Worm (Caenorhabditis elegans) whole organism, L4 larva: ENCODE measurements around the gene pbs-1.
A peak's percentile ranks its signal among the peaks of the same experiment; 100 is the strongest.

Source experiments
- D1046.2 ChIP-seq: fragments of 200-800 bp; sonication (Bioruptor generic); IDR thresholded peaks from 2 replicates; pipeline ENCODE4 v1.3.6; 2022; ENCODE audit warnings: missing genetic modification characterization, missing compliant biosample characterization
- F37D6.2 ChIP-seq: sonication (generic microtip); optimal IDR thresholded peaks from 2 replicates; lab custom pipeline; 2016; ENCODE audit warnings: mild to moderate bottlenecking, missing genetic modification characterization, missing compliant biosample characterization
- F49E8.2 ChIP-seq: sonication (generic microtip); optimal IDR thresholded peaks from 2 replicates; lab custom pipeline; 2016; ENCODE audit warnings: missing compliant biosample characterization, mild to moderate bottlenecking, missing genetic modification characterization, borderline replicate concordance
- T20F7.1 ChIP-seq: fragments of 200-800 bp; sonication (Bioruptor generic); optimal IDR thresholded peaks from 2 replicates; lab custom pipeline; 2018; ENCODE audit warnings: mild to moderate bottlenecking, missing genetic modification characterization, missing compliant biosample characterization
- Y105C5A.15 ChIP-seq: fragments of 200-800 bp; sonication (Bioruptor generic); IDR thresholded peaks from 2 replicates; pipeline ENCODE4 v1.3.6; 2022; ENCODE audit warnings: missing genetic modification characterization, missing compliant biosample characterization
- Y48G9A.11 ChIP-seq: fragments of 200-800 bp; sonication (Bioruptor generic); IDR thresholded peaks from 2 replicates; pipeline ENCODE4 v1.3.6; 2022; ENCODE audit warnings: missing genetic modification reagents, missing genetic modification characterization, missing compliant biosample characterization
- Y5F2A.4 ChIP-seq: fragments of 200-800 bp; sonication (Bioruptor generic); optimal IDR thresholded peaks from 2 replicates; lab custom pipeline; 2018; ENCODE audit warnings: mild to moderate bottlenecking, missing genetic modification characterization, missing compliant biosample characterization
- Y75B8A.6 ChIP-seq: fragments of 200-800 bp; sonication (Bioruptor generic); IDR thresholded peaks from 2 replicates; pipeline ENCODE4 v1.3.6; 2022; ENCODE audit warnings: missing genetic modification reagents, missing genetic modification characterization, missing compliant biosample characterization
- aly-2 ChIP-seq: sonication (generic microtip); optimal IDR thresholded peaks from 2 replicates; lab custom pipeline; 2018; ENCODE audit warnings: missing biosample characterization, missing genetic modification characterization
- attf-4 ChIP-seq: sonication (generic microtip); optimal IDR thresholded peaks from 3 replicates; lab custom pipeline; 2017; ENCODE audit warnings: missing biosample characterization, missing genetic modification characterization
- ceh-28 ChIP-seq: fragments of 150-350 bp; optimal IDR thresholded peaks from 2 replicates; lab custom pipeline; 2014; ENCODE audit warnings: missing biosample characterization, missing genetic modification reagents, missing genetic modification characterization
- ces-1 ChIP-seq: fragments of 150-350 bp; sonication (generic microtip); optimal IDR thresholded peaks from 4 replicates; lab custom pipeline; 2014; ENCODE audit warnings: missing biosample characterization, missing genetic modification reagents, missing genetic modification characterization
- dmd-6 ChIP-seq: fragments of 200-800 bp; sonication (Bioruptor generic); IDR thresholded peaks from 2 replicates; pipeline ENCODE4 v1.3.6; 2022; ENCODE audit warnings: missing genetic modification reagents, missing genetic modification characterization, missing compliant biosample characterization
- dmd-9 ChIP-seq: fragments of 200-800 bp; sonication (Bioruptor generic); IDR thresholded peaks from 2 replicates; pipeline ENCODE4 v1.3.6; 2022; ENCODE audit warnings: missing genetic modification reagents, missing genetic modification characterization, missing compliant biosample characterization
- duxl-1 ChIP-seq: sonication (generic microtip); optimal IDR thresholded peaks from 2 replicates; lab custom pipeline; 2016; ENCODE audit warnings: mild to moderate bottlenecking, missing genetic modification characterization, moderate library complexity, missing compliant biosample characterization; ENCODE audit not compliant: poor library complexity
- egl-27 ChIP-seq: sonication (generic microtip); optimal IDR thresholded peaks from 3 replicates; lab custom pipeline; 2017; ENCODE audit warnings: missing biosample characterization, missing genetic modification reagents, missing genetic modification characterization
- egl-43 ChIP-seq: fragments of 200-800 bp; sonication (Bioruptor generic); IDR thresholded peaks from 2 replicates; pipeline ENCODE4 v1.3.6; 2022; ENCODE audit warnings: missing genetic modification reagents, missing genetic modification characterization, missing compliant biosample characterization
- hlh-30 ChIP-seq: sonication (generic microtip); optimal IDR thresholded peaks from 2 replicates; lab custom pipeline; 2017; ENCODE audit warnings: antibody characterized with exemption, mild to moderate bottlenecking, missing genetic modification characterization, missing compliant biosample characterization; ENCODE audit not compliant: insufficient read depth
- hmg-1.1 ChIP-seq: fragments of 200-800 bp; sonication (Bioruptor generic); IDR thresholded peaks from 2 replicates; pipeline ENCODE4 v1.3.6; 2022; ENCODE audit warnings: missing genetic modification reagents, missing genetic modification characterization, missing compliant biosample characterization
- jun-1 ChIP-seq: fragments of 150-350 bp; optimal IDR thresholded peaks from 2 replicates; lab custom pipeline; 2014; ENCODE audit warnings: missing biosample characterization, missing genetic modification reagents, missing genetic modification characterization
- lim-7 ChIP-seq: fragments of 200-800 bp; sonication (Bioruptor generic); IDR thresholded peaks from 2 replicates; pipeline ENCODE4 v1.3.6; 2022; ENCODE audit warnings: missing genetic modification characterization, missing compliant biosample characterization
- lin-1 ChIP-seq: fragments of 200-800 bp; sonication (Bioruptor generic); IDR thresholded peaks from 2 replicates; pipeline ENCODE4 v1.3.6; 2022; ENCODE audit warnings: missing genetic modification reagents, missing genetic modification characterization, missing compliant biosample characterization
- lin-13 ChIP-seq: fragments of 150-350 bp; optimal IDR thresholded peaks from 2 replicates; lab custom pipeline; 2014; ENCODE audit warnings: missing biosample characterization, missing genetic modification reagents, missing genetic modification characterization
- lin-38 ChIP-seq: fragments of 200-800 bp; sonication (Bioruptor generic); IDR thresholded peaks from 2 replicates; pipeline ENCODE4 v1.3.6; 2022; ENCODE audit warnings: missing genetic modification reagents, missing genetic modification characterization, missing compliant biosample characterization
- lin-39 ChIP-seq: fragments of 150-350 bp; optimal IDR thresholded peaks from 2 replicates; lab custom pipeline; 2014; ENCODE audit warnings: missing biosample characterization, missing genetic modification reagents, missing genetic modification characterization
- lir-3 ChIP-seq: sonication (generic microtip); optimal IDR thresholded peaks from 2 replicates; lab custom pipeline; 2016; ENCODE audit warnings: mild to moderate bottlenecking, missing genetic modification characterization, missing compliant biosample characterization
- mdl-1 ChIP-seq, 2 experiments: fragments of 150-350 bp in 1 of 2; sonication (generic microtip) in 1 of 2; optimal IDR thresholded peaks; 2 replicates each; lab custom pipeline; 2014 to 2017; ENCODE audit warnings: missing biosample characterization in 2 of 2, missing genetic modification characterization in 2 of 2
- mep-1 ChIP-seq: fragments of 150-350 bp; sonication (generic microtip); optimal IDR thresholded peaks from 3 replicates; lab custom pipeline; 2014; ENCODE audit warnings: missing biosample characterization, missing genetic modification characterization
- mxl-3 ChIP-seq: fragments of 200-800 bp; sonication (Bioruptor generic); optimal IDR thresholded peaks from 2 replicates; lab custom pipeline; 2018; ENCODE audit warnings: mild to moderate bottlenecking, missing genetic modification characterization, missing compliant biosample characterization
- nhr-11 ChIP-seq: fragments of 150-350 bp; optimal IDR thresholded peaks from 2 replicates; lab custom pipeline; 2014; ENCODE audit warnings: missing biosample characterization, missing genetic modification characterization
- nhr-111 ChIP-seq: fragments of 200-800 bp; sonication (Bioruptor generic); optimal IDR thresholded peaks from 2 replicates; lab custom pipeline; 2018; ENCODE audit warnings: mild to moderate bottlenecking, missing genetic modification characterization, missing compliant biosample characterization
- nhr-48 ChIP-seq: sonication (generic microtip); optimal IDR thresholded peaks from 2 replicates; lab custom pipeline; 2016; ENCODE audit warnings: mild to moderate bottlenecking, missing genetic modification characterization, missing compliant biosample characterization
- nhr-6 ChIP-seq: fragments of 150-350 bp; optimal IDR thresholded peaks from 2 replicates; lab custom pipeline; 2014; ENCODE audit warnings: missing biosample characterization, missing genetic modification characterization
- nhr-77 ChIP-seq: fragments of 150-350 bp; optimal IDR thresholded peaks from 2 replicates; lab custom pipeline; 2014; ENCODE audit warnings: missing biosample characterization, missing genetic modification characterization
- pqm-1 ChIP-seq: sonication (generic microtip); optimal IDR thresholded peaks from 2 replicates; lab custom pipeline; 2017; ENCODE audit warnings: missing biosample characterization, missing genetic modification characterization
- sdz-12 ChIP-seq: fragments of 200-800 bp; sonication (Bioruptor generic); optimal IDR thresholded peaks from 2 replicates; lab custom pipeline; 2018; ENCODE audit warnings: mild to moderate bottlenecking, missing genetic modification characterization, missing compliant biosample characterization
- set-16 ChIP-seq: fragments of 200-800 bp; sonication (Bioruptor generic); IDR thresholded peaks from 2 replicates; pipeline ENCODE4 v1.3.6; 2022; ENCODE audit warnings: missing genetic modification reagents, missing genetic modification characterization, missing compliant biosample characterization
- snpc-1.2 ChIP-seq: fragments of 200-800 bp; sonication (Bioruptor generic); IDR thresholded peaks from 2 replicates; pipeline ENCODE4 v1.3.6; 2022; ENCODE audit warnings: missing genetic modification reagents, missing genetic modification characterization, missing compliant biosample characterization
- snpc-4 ChIP-seq: fragments of 150-350 bp; optimal IDR thresholded peaks from 2 replicates; lab custom pipeline; 2014; ENCODE audit warnings: missing biosample characterization, missing genetic modification characterization
- unc-39 ChIP-seq: sonication (generic microtip); optimal IDR thresholded peaks from 2 replicates; lab custom pipeline; 2017; ENCODE audit warnings: missing biosample characterization, missing genetic modification characterization
- zfp-2 ChIP-seq: sonication (generic microtip); optimal IDR thresholded peaks from 2 replicates; lab custom pipeline; 2016; ENCODE audit warnings: mild to moderate bottlenecking, missing genetic modification characterization, missing compliant biosample characterization
- zfp-3 ChIP-seq: fragments of 200-800 bp; sonication (Bioruptor generic); conservative IDR thresholded peaks from 2 replicates; pipeline ENCODE4 v1.3.6; 2022; ENCODE audit warnings: missing genetic modification reagents, missing genetic modification characterization, missing compliant biosample characterization
- zip-2 ChIP-seq: fragments of 150-350 bp; optimal IDR thresholded peaks from 2 replicates; lab custom pipeline; 2014; ENCODE audit warnings: missing biosample characterization, missing genetic modification characterization
- ztf-7 ChIP-seq: fragments of 150-350 bp; optimal IDR thresholded peaks from 2 replicates; lab custom pipeline; 2014; ENCODE audit warnings: missing biosample characterization, missing genetic modification characterization

pbs-1 gene

DNA sequence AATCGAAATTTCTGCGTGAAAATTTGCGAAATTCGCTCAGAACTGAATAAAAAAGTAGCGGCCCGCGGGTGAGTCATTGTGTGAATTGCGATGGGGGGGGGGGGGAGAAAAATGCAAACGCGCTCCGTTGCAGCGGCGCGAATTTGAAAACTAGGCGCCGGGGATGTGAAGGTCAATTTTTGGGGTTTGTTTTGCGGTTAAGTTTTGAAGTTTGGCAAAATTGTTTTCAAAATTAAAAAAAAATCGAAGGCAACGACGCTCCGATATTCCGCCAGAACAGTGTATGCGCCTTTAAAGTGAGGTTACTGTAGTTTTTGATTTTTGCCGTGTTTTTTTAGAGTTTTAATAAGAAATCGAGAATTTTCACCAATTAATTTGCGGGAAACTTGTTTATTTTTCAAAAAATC, 28.8 kb upstream of the pbs-1 start (continued):
- TF ChIP-seq nhr-77 (no peak), lin-38 (GFP tag; lab: Robert Waterston, UW) (peak; percentile 95), snpc-4 (tag; lab: Kevin White, UChicago) (no peak), unc-39 (tag; lab: Kevin White, UChicago) (no peak), lin-1 (GFP tag; lab: Robert Waterston, UW) (no peak), F37D6.2 (tag; lab: Kevin White, UChicago) (no peak), aly-2 (no peak), T20F7.1 (GFP tag; lab: Kevin White, UChicago) (peak; percentile 9), lir-3 (tag; lab: Kevin White, UChicago) (no peak), mdl-1 (tag; optimal IDR thresholded peaks at IDR 0.05; lab: Kevin White, UChicago) (no peak), ceh-28 (tag; lab: Kevin White, UChicago) (no peak), egl-43 (GFP tag; lab: Robert Waterston, UW) (0 out of 2 replicates have a peak, but pooled peaks have one; percentile 39), nhr-48 (tag; lab: Kevin White, UChicago) (no peak), zfp-3 (GFP tag; lab: Robert Waterston, UW) (no peak), ztf-7 (tag; lab: Kevin White, UChicago) (no peak), ces-1 (no peak), zfp-2 (tag; lab: Kevin White, UChicago) (no peak), jun-1 (tag; lab: Kevin White, UChicago) (no peak), D1046.2 (GFP tag; lab: Robert Waterston, UW) (no peak), hlh-30 (no peak), snpc-1.2 (no peak), lim-7 (GFP tag; lab: Robert Waterston, UW) (no peak), nhr-6 (tag; lab: Kevin White, UChicago) (peak; percentile 14), duxl-1 (no peak), sdz-12 (GFP tag; lab: Kevin White, UChicago) (peak; percentile 31), Y48G9A.11 (GFP tag; lab: Robert Waterston, UW) (peak; percentile 93), egl-27 (tag; lab: Kevin White, UChicago) (no peak), F49E8.2 (tag; lab: Kevin White, UChicago) (peak; percentile 49), dmd-9 (GFP tag; lab: Robert Waterston, UW) (no peak), Y5F2A.4 (GFP tag; lab: Kevin White, UChicago) (no peak), Y105C5A.15 (GFP tag; lab: Robert Waterston, UW) (no peak)
- TF ChIP-seq, all 104 proteins: peak for 21

DNA sequence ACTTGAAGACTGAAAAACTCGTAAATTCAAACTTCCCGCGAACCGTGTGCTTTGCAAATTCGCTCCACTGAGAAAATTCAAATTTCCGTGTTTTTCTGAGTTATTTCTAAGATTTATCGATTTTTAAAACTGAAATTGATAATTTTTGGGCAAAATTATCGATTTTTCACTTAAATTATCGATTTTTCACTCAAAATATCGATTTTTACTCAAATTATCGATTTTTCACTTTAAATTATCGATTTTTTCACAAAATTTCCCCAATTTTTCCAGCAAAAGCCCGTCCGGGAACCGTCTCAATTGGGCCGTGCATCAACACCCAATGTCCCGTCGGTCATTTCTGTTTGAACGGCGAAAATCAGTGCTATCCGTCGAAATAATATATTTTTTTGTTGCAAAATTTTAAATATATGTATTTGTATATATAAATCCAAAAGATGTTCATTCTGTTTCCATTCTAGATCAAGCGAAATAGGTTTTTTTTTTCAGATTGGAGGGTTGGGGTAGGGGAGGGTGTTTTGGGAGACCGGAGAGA, 18.1 kb upstream of the pbs-1 start:
- TF ChIP-seq mxl-3 (GFP tag; lab: Kevin White, UChicago) (no peak), nhr-11 (tag; lab: Kevin White, UChicago) (no peak), pqm-1 (tag; lab: Kevin White, UChicago) (no peak), dmd-6 (no peak), ceh-28 (tag; lab: Kevin White, UChicago) (peak; percentile 97), lin-13 (no peak), set-16 (no peak), lin-39 (no peak), Y75B8A.6 (0 out of 2 replicates have a peak, but pooled peaks have one; percentile 36), zip-2 (no peak), Y48G9A.11 (GFP tag; lab: Robert Waterston, UW) (no peak), lir-3 (tag; lab: Kevin White, UChicago) (no peak), nhr-111 (peak; percentile 37), lin-38 (GFP tag; lab: Robert Waterston, UW) (peak; percentile 52), zfp-2 (tag; lab: Kevin White, UChicago) (no peak), hmg-1.1 (GFP tag; lab: Robert Waterston, UW) (no peak), attf-4 (tag; lab: Kevin White, UChicago) (no peak), mep-1 (tag; lab: Kevin White, UChicago) (no peak)
